Fruit fly (Drosophila melanogaster): ENCODE measurements around the gene CG31344.

Gene CG31344

dm6 chr3R:15250454-15250853, 25.3 kb upstream of the CG31344 start (continued):
- TF ChIP-seq fd59A (GFP tag; optimal IDR thresholded peaks at IDR 0.05) (peak; percentile 40), Eip93F (GFP tag; optimal IDR thresholded peaks at IDR 0.05) (no peak), CG7368 (GFP tag; optimal IDR thresholded peaks at IDR 0.05) (no peak)

dm6 chr3R:15249735-15250134, 24.6 kb upstream of the CG31344 start, which contains the start of gene CG42404:
TSS of gene CG42404 (plus strand) at chr3R:15250094.
- no peak for TF ChIP-seq Ets21C (GFP tag; optimal IDR thresholded peaks at IDR 0.05)
- no peak for TF ChIP-seq Smox (GFP tag; optimal IDR thresholded peaks at IDR 0.05)
- TF ChIP-seq svp (GFP tag): peak; percentile 2

- TF ChIP-seq CG10631 (GFP tag; optimal IDR thresholded peaks at IDR 0.05) (no peak), CG31627 (GFP tag; optimal IDR thresholded peaks at IDR 0.05) (no peak), Ets21C (GFP tag; optimal IDR thresholded peaks at IDR 0.05) (no peak), spab (GFP tag; optimal IDR thresholded peaks at IDR 0.05) (no peak), dac (GFP tag; optimal IDR thresholded peaks at IDR 0.05) (no peak)
These were observed 23.9 kb upstream of the CG31344 start, which contains the start of gene Amt for dm6 chr3R:15249037-15249436. TSS of gene Amt (minus strand) at chr3R:15249137.

- TF ChIP-seq CG6163 (GFP tag; IDR thresholded peaks at IDR 0.05) (no peak), fd85E (GFP tag; optimal IDR thresholded peaks at IDR 0.05) (no peak), CG11294 (GFP tag; IDR thresholded peaks at IDR 0.05) (no peak), CG11762 (GFP tag; optimal IDR thresholded peaks at IDR 0.05; ENCODE audit: insufficient read depth) (no peak), Met (GFP tag; optimal IDR thresholded peaks at IDR 0.05) (peak; percentile 13), Ets96B (tag; optimal IDR thresholded peaks at IDR 0.05) (no peak), cyc (GFP tag; optimal IDR thresholded peaks at IDR 0.05) (no peak), dsx (GFP tag; optimal IDR thresholded peaks at IDR 0.05; ENCODE audit: poor library complexity, severe bottlenecking) (no peak), CG9139 (GFP tag; optimal IDR thresholded peaks at IDR 0.05) (no peak), CG3032 (tag; optimal IDR thresholded peaks at IDR 0.05) (no peak), pdm3 (GFP tag; optimal IDR thresholded peaks at IDR 0.05) (no peak), Eip78C (GFP tag) (peak; percentile 45), Smox (GFP tag; optimal IDR thresholded peaks at IDR 0.05) (no peak), CG34406 (GFP tag; optimal IDR thresholded peaks at IDR 0.05) (no peak), Eip93F (GFP tag; optimal IDR thresholded peaks at IDR 0.05) (no peak), salr (GFP tag; optimal IDR thresholded peaks at IDR 0.05) (no peak), spab (GFP tag; optimal IDR thresholded peaks at IDR 0.05) (no peak), achi (GFP tag; optimal IDR thresholded peaks at IDR 0.05) (no peak), CG6276 (GFP tag; optimal IDR thresholded peaks at IDR 0.05) (no peak), lz (GFP tag; optimal IDR thresholded peaks at IDR 0.05) (no peak), Sox102F (GFP tag; optimal IDR thresholded peaks at IDR 0.05) (peak; percentile 2), esn (GFP tag; optimal IDR thresholded peaks at IDR 0.05) (peak; percentile 2), OdsH (GFP tag; optimal IDR thresholded peaks at IDR 0.05) (no peak), Gug (GFP tag; IDR thresholded peaks at IDR 0.05) (no peak), fd59A (GFP tag; optimal IDR thresholded peaks at IDR 0.05) (no peak)
These were observed 21.5 kb upstream of the CG31344 start for dm6 chr3R:15246601-15247000.

dm6 chr3R:15243452-15243851, 18.3 kb upstream of the CG31344 start:
- TF ChIP-seq Smox (GFP tag; optimal IDR thresholded peaks at IDR 0.05) (peak; percentile 13), acj6 (GFP tag; optimal IDR thresholded peaks at IDR 0.05) (no peak), CG3919 (GFP tag; optimal IDR thresholded peaks at IDR 0.05) (peak; percentile 14), CG15336 (GFP tag; IDR thresholded peaks at IDR 0.05) (peak; percentile 21; the same call in 1 of the 2 replicates), pdm3 (GFP tag; optimal IDR thresholded peaks at IDR 0.05) (peak; percentile 2), vri (GFP tag; optimal IDR thresholded peaks at IDR 0.05) (peak; percentile 50), CG8319 (GFP tag; optimal IDR thresholded peaks at IDR 0.05) (no peak), Met (GFP tag; optimal IDR thresholded peaks at IDR 0.05) (peak; percentile 41), CG11294 (GFP tag; IDR thresholded peaks at IDR 0.05) (no peak), cyc (GFP tag; optimal IDR thresholded peaks at IDR 0.05) (no peak), Sox102F (GFP tag; optimal IDR thresholded peaks at IDR 0.05) (peak; percentile 33), CG4318 (GFP tag; optimal IDR thresholded peaks at IDR 0.05) (no peak), CG34406 (GFP tag; optimal IDR thresholded peaks at IDR 0.05) (no peak), CG6854 (GFP tag; optimal IDR thresholded peaks at IDR 0.05) (no peak), CG3032 (tag; optimal IDR thresholded peaks at IDR 0.05) (no peak), CG10669 (GFP tag; optimal IDR thresholded peaks at IDR 0.05) (no peak), OdsH (GFP tag; optimal IDR thresholded peaks at IDR 0.05) (no peak), eg (GFP tag; IDR thresholded peaks at IDR 0.05) (no peak), CG8632 (GFP tag; optimal IDR thresholded peaks at IDR 0.05) (no peak), CG31627 (GFP tag; optimal IDR thresholded peaks at IDR 0.05) (no peak), CG6276 (GFP tag; optimal IDR thresholded peaks at IDR 0.05) (no peak), fkh (GFP tag; optimal IDR thresholded peaks at IDR 0.05) (peak; percentile 57), net (GFP tag; optimal IDR thresholded peaks at IDR 0.05) (no peak), CG9139 (GFP tag; optimal IDR thresholded peaks at IDR 0.05) (no peak), esn (GFP tag; optimal IDR thresholded peaks at IDR 0.05) (peak; percentile 38), Eip78C (GFP tag) (peak; percentile 73), CG11762 (GFP tag; optimal IDR thresholded peaks at IDR 0.05; ENCODE audit: insufficient read depth) (no peak)

Data from whole organism, prepupa.